Worm (Caenorhabditis elegans): ENCODE measurements around the gene chhy-1.

Gene chhy-1

ce11 chrII:8630088-8630487 lies 12.7 kb upstream of the chhy-1 start, which contains the start of gene T22C8.6:
Gene T22C8.6 (minus strand): TSS chrII:8630281.
- no peak for TF ChIP-seq hlh-6 (tag; optimal IDR thresholded peaks at IDR 0.05)
- no peak for TF ChIP-seq ceh-2 (tag; optimal IDR thresholded peaks at IDR 0.05)
- TF ChIP-seq pros-1 (tag; optimal IDR thresholded peaks at IDR 0.05): no peak
- TF ChIP-seq elt-2 (tag; optimal IDR thresholded peaks at IDR 0.05): no peak
- no peak for TF ChIP-seq ceh-48 (tag; optimal IDR thresholded peaks at IDR 0.05)
- no peak for TF ChIP-seq ets-4 (tag; optimal IDR thresholded peaks at IDR 0.05)
- TF ChIP-seq ceh-22 (tag; optimal IDR thresholded peaks at IDR 0.05): no peak

- TF ChIP-seq sox-2 (GFP tag; IDR thresholded peaks at IDR 0.05) (no peak), unc-86 (tag; optimal IDR thresholded peaks at IDR 0.05) (no peak), fkh-10 (GFP tag; optimal IDR thresholded peaks at IDR 0.05) (no peak), gmeb-2 (tag; optimal IDR thresholded peaks at IDR 0.05) (no peak)
Observed at ce11 chrII:8627907-8628306, 10.5 kb upstream of the chhy-1 start.

ce11 chrII:8626598-8626997 lies 9.2 kb upstream of the chhy-1 start:
- no peak for TF ChIP-seq nfya-1 (tag; optimal IDR thresholded peaks at IDR 0.05)
- no peak for TF ChIP-seq ceh-31 (tag; optimal IDR thresholded peaks at IDR 0.05)
- no peak for TF ChIP-seq npax-4 (tag; optimal IDR thresholded peaks at IDR 0.05)
- TF ChIP-seq ceh-2 (tag; optimal IDR thresholded peaks at IDR 0.05): no peak
- TF ChIP-seq unc-3 (GFP tag; conservative IDR thresholded peaks at IDR 0.05): no peak
- no peak for TF ChIP-seq unc-3 (tag; optimal IDR thresholded peaks at IDR 0.05)
- TF ChIP-seq pha-2 (tag; optimal IDR thresholded peaks at IDR 0.05): no peak
- no peak for TF ChIP-seq zip-5 (tag; optimal IDR thresholded peaks at IDR 0.05)
- TF ChIP-seq gmeb-2 (tag; optimal IDR thresholded peaks at IDR 0.05): no peak
- no peak for TF ChIP-seq F13H6.1 (tag; optimal IDR thresholded peaks at IDR 0.05)
- TF ChIP-seq ets-4 (tag; optimal IDR thresholded peaks at IDR 0.05): no peak
- no peak for TF ChIP-seq rnt-1 (tag; optimal IDR thresholded peaks at IDR 0.05)
- TF ChIP-seq ceh-30 (tag; optimal IDR thresholded peaks at IDR 0.05): no peak

- TF ChIP-seq hlh-6 (tag; optimal IDR thresholded peaks at IDR 0.05) (no peak), pha-4 (tag; optimal IDR thresholded peaks at IDR 0.05) (no peak), elt-2 (tag; optimal IDR thresholded peaks at IDR 0.05) (peak; percentile 93), sdc-2 (tag; optimal IDR thresholded peaks at IDR 0.05) (no peak)
Observed at ce11 chrII:8625163-8625562, 7.7 kb upstream of the chhy-1 start, which contains the start of gene sptf-2. Gene sptf-2 (plus strand): TSS chrII:8625459.

ce11 chrII:8623396-8623795 lies 6.0 kb upstream of the chhy-1 start, which contains the start of gene T22C8.4:
Gene T22C8.4 (minus strand): TSS chrII:8623496.
- TF ChIP-seq ceh-2 (tag; optimal IDR thresholded peaks at IDR 0.05) (no peak), ceh-14 (tag; optimal IDR thresholded peaks at IDR 0.05) (no peak)

ce11 chrII:8621883-8622282 lies 4.5 kb upstream of the chhy-1 start, which contains the start of gene T22C8.3:
Gene T22C8.3 (minus strand): TSS chrII:8621983.
- TF ChIP-seq ref-2 (tag; optimal IDR thresholded peaks at IDR 0.05) (no peak), dmd-4 (tag; optimal IDR thresholded peaks at IDR 0.05; ENCODE audit: borderline replicate concordance) (no peak), fkh-6 (tag; optimal IDR thresholded peaks at IDR 0.05) (no peak), ama-1 (optimal IDR thresholded peaks at IDR 0.05) (no peak), T23F11.4 (GFP tag; optimal IDR thresholded peaks at IDR 0.05) (no peak), Y22D7AL.16 (tag; optimal IDR thresholded peaks at IDR 0.05) (no peak), ceh-18 (tag; optimal IDR thresholded peaks at IDR 0.05) (no peak), elt-4 (tag; optimal IDR thresholded peaks at IDR 0.05) (no peak), tbx-7 (tag; optimal IDR thresholded peaks at IDR 0.05) (no peak)

- TF ChIP-seq ztf-16 (tag; optimal IDR thresholded peaks at IDR 0.05) (no peak), tbx-2 (tag; optimal IDR thresholded peaks at IDR 0.05) (no peak), ceh-2 (tag; optimal IDR thresholded peaks at IDR 0.05) (no peak)
Observed at ce11 chrII:8616155-8616554, 1.3 kb downstream of the chhy-1 start.
